Worm (Caenorhabditis elegans): ENCODE measurements around the gene col-174.

col-174 gene

ce11 chrX:7546509-7546908 lies at the start of gene col-174:
TSS of gene col-174 (plus strand) at chrX:7546809.
- no peak for TF ChIP-seq T22C8.4 (GFP tag; IDR thresholded peaks at IDR 0.05)
- no peak for TF ChIP-seq ztf-23 (GFP tag; IDR thresholded peaks at IDR 0.05)
- TF ChIP-seq klf-2 (GFP tag; conservative IDR thresholded peaks at IDR 0.05): no peak
- no peak for TF ChIP-seq ztf-29 (GFP tag; IDR thresholded peaks at IDR 0.05)
- TF ChIP-seq flt-1 (GFP tag; IDR thresholded peaks at IDR 0.05): no peak

ce11 chrX:7500970-7501369 lies 45.6 kb upstream of the col-174 start, which contains the start of gene uggt-1:
TSS of gene uggt-1 (minus strand) at chrX:7500982.
- TF ChIP-seq flt-1 (GFP tag; IDR thresholded peaks at IDR 0.05) (peak; percentile 72), tab-1 (GFP tag; IDR thresholded peaks at IDR 0.05) (0 out of 2 replicates have a peak, but pooled peaks have one; percentile 46), med-1 (GFP tag; optimal IDR thresholded peaks at IDR 0.05; ENCODE audit: insufficient read depth) (peak; percentile 14), klf-2 (GFP tag; conservative IDR thresholded peaks at IDR 0.05) (no peak), ztf-23 (GFP tag; IDR thresholded peaks at IDR 0.05) (peak; percentile 57; the same call in 1 of the 2 replicates), cog-1 (tag; optimal IDR thresholded peaks at IDR 0.05) (peak; percentile 78)

ce11 chrX:7502807-7503206 lies 43.8 kb upstream of the col-174 start, which contains the start of gene F48E3.6:
TSS of gene F48E3.6 (minus strand) at chrX:7502907.
- TF ChIP-seq cog-1 (tag; optimal IDR thresholded peaks at IDR 0.05) (no peak), ztf-23 (GFP tag; IDR thresholded peaks at IDR 0.05) (no peak), T22C8.4 (GFP tag; IDR thresholded peaks at IDR 0.05) (no peak), med-1 (GFP tag; optimal IDR thresholded peaks at IDR 0.05; ENCODE audit: insufficient read depth) (no peak), ref-1 (GFP tag; conservative IDR thresholded peaks at IDR 0.05) (no peak), flt-1 (GFP tag; IDR thresholded peaks at IDR 0.05) (no peak), ztf-29 (GFP tag; IDR thresholded peaks at IDR 0.05) (no peak), klf-2 (GFP tag; conservative IDR thresholded peaks at IDR 0.05) (no peak), tab-1 (GFP tag; IDR thresholded peaks at IDR 0.05) (no peak)

- no peak for TF ChIP-seq tab-1 (GFP tag; IDR thresholded peaks at IDR 0.05)
- TF ChIP-seq T22C8.4 (GFP tag; IDR thresholded peaks at IDR 0.05): no peak
- TF ChIP-seq ref-1 (GFP tag; conservative IDR thresholded peaks at IDR 0.05): no peak
- no peak for TF ChIP-seq klf-2 (GFP tag; conservative IDR thresholded peaks at IDR 0.05)
- no peak for TF ChIP-seq ztf-29 (GFP tag; IDR thresholded peaks at IDR 0.05)
- TF ChIP-seq med-1 (GFP tag; optimal IDR thresholded peaks at IDR 0.05; ENCODE audit: insufficient read depth): no peak
- no peak for TF ChIP-seq ztf-23 (GFP tag; IDR thresholded peaks at IDR 0.05)
- no peak for TF ChIP-seq flt-1 (GFP tag; IDR thresholded peaks at IDR 0.05)
- no peak for TF ChIP-seq cog-1 (tag; optimal IDR thresholded peaks at IDR 0.05)
Measured at ce11 chrX:7506533-7506932, 40.1 kb upstream of the col-174 start, which contains the start of gene lgc-11. TSS of gene lgc-11 (minus strand) at chrX:7506633.

ce11 chrX:7507141-7507540 lies 39.5 kb upstream of the col-174 start:
- TF ChIP-seq med-1 (GFP tag; optimal IDR thresholded peaks at IDR 0.05; ENCODE audit: insufficient read depth) (no peak), tab-1 (GFP tag; IDR thresholded peaks at IDR 0.05) (no peak), flt-1 (GFP tag; IDR thresholded peaks at IDR 0.05) (no peak; the same call in none of the 2 replicates), klf-2 (GFP tag; conservative IDR thresholded peaks at IDR 0.05) (no peak), cog-1 (tag; optimal IDR thresholded peaks at IDR 0.05) (no peak), ref-1 (GFP tag; conservative IDR thresholded peaks at IDR 0.05) (no peak), T22C8.4 (GFP tag; IDR thresholded peaks at IDR 0.05) (no peak), ztf-29 (GFP tag; IDR thresholded peaks at IDR 0.05) (no peak), ztf-23 (GFP tag; IDR thresholded peaks at IDR 0.05) (no peak)

ce11 chrX:7512714-7513113 lies 33.9 kb upstream of the col-174 start:
- TF ChIP-seq ztf-29 (GFP tag; IDR thresholded peaks at IDR 0.05): no peak
- no peak for TF ChIP-seq cog-1 (tag; optimal IDR thresholded peaks at IDR 0.05)
- no peak for TF ChIP-seq ref-1 (GFP tag; conservative IDR thresholded peaks at IDR 0.05)
- no peak for TF ChIP-seq med-1 (GFP tag; optimal IDR thresholded peaks at IDR 0.05; ENCODE audit: insufficient read depth)
- TF ChIP-seq flt-1 (GFP tag; IDR thresholded peaks at IDR 0.05): no peak
- no peak for TF ChIP-seq klf-2 (GFP tag; conservative IDR thresholded peaks at IDR 0.05)
- no peak for TF ChIP-seq T22C8.4 (GFP tag; IDR thresholded peaks at IDR 0.05)
- TF ChIP-seq tab-1 (GFP tag; IDR thresholded peaks at IDR 0.05): no peak

ce11 chrX:7519569-7519968 lies 27.0 kb upstream of the col-174 start, which contains the start of gene chts-1:
TSS of gene chts-1 (minus strand) at chrX:7519669.
- no peak for TF ChIP-seq ztf-29 (GFP tag; IDR thresholded peaks at IDR 0.05)

ce11 chrX:7522595-7522994 lies 24.0 kb upstream of the col-174 start:
- TF ChIP-seq med-1 (GFP tag; optimal IDR thresholded peaks at IDR 0.05; ENCODE audit: insufficient read depth): no peak
- no peak for TF ChIP-seq klf-2 (GFP tag; conservative IDR thresholded peaks at IDR 0.05)
- TF ChIP-seq tab-1 (GFP tag; IDR thresholded peaks at IDR 0.05): no peak
- TF ChIP-seq ztf-29 (GFP tag; IDR thresholded peaks at IDR 0.05): no peak
- no peak for TF ChIP-seq T22C8.4 (GFP tag; IDR thresholded peaks at IDR 0.05)
- TF ChIP-seq cog-1 (tag; optimal IDR thresholded peaks at IDR 0.05): no peak

- no peak for TF ChIP-seq cog-1 (tag; optimal IDR thresholded peaks at IDR 0.05)
- TF ChIP-seq tab-1 (GFP tag; IDR thresholded peaks at IDR 0.05): no peak
- no peak for TF ChIP-seq flt-1 (GFP tag; IDR thresholded peaks at IDR 0.05)
- no peak for TF ChIP-seq med-1 (GFP tag; optimal IDR thresholded peaks at IDR 0.05; ENCODE audit: insufficient read depth)
- TF ChIP-seq T22C8.4 (GFP tag; IDR thresholded peaks at IDR 0.05): no peak
- no peak for TF ChIP-seq ztf-29 (GFP tag; IDR thresholded peaks at IDR 0.05)
- no peak for TF ChIP-seq ref-1 (GFP tag; conservative IDR thresholded peaks at IDR 0.05)
- TF ChIP-seq klf-2 (GFP tag; conservative IDR thresholded peaks at IDR 0.05): no peak
- no peak for TF ChIP-seq ztf-23 (GFP tag; IDR thresholded peaks at IDR 0.05)
Measured at ce11 chrX:7523799-7524198, 22.8 kb upstream of the col-174 start.

- TF ChIP-seq T22C8.4 (GFP tag; IDR thresholded peaks at IDR 0.05) (no peak), klf-2 (GFP tag; conservative IDR thresholded peaks at IDR 0.05) (no peak), ztf-29 (GFP tag; IDR thresholded peaks at IDR 0.05) (no peak), flt-1 (GFP tag; IDR thresholded peaks at IDR 0.05) (no peak), ztf-23 (GFP tag; IDR thresholded peaks at IDR 0.05) (no peak), tab-1 (GFP tag; IDR thresholded peaks at IDR 0.05) (no peak), cog-1 (tag; optimal IDR thresholded peaks at IDR 0.05) (no peak), ref-1 (GFP tag; conservative IDR thresholded peaks at IDR 0.05) (no peak), med-1 (GFP tag; optimal IDR thresholded peaks at IDR 0.05; ENCODE audit: insufficient read depth) (no peak)
Measured at ce11 chrX:7525271-7525670, 21.3 kb upstream of the col-174 start, which contains the start of gene F46C8.3. TSS of gene F46C8.3 (plus strand) at chrX:7525571.

All from whole organism, midembryonic.